Fruit fly (Drosophila melanogaster) whole organism, embryonic: ENCODE results near the gene CG10300.

Experiments
- ATbp ChIP-seq: fragments of 200-800 bp; sonication (Bioruptor generic); optimal IDR thresholded peaks from 2 replicates; lab custom pipeline; 2017; ENCODE audit warnings: missing biosample characterization, mild to moderate bottlenecking, missing genetic modification characterization, missing genetic modification reagents
- Bgb ChIP-seq: fragments of 200-800 bp; sonication (Bioruptor generic); IDR thresholded peaks from 2 replicates; pipeline ENCODE4 v1.3.6; 2022; ENCODE audit warnings: missing biosample characterization, missing genetic modification characterization; ENCODE audit not compliant: partially characterized antibody
- CG10431 ChIP-seq: fragments of 200-800 bp; sonication (Bioruptor generic); optimal IDR thresholded peaks from 3 replicates; lab custom pipeline; 2018; ENCODE audit warnings: missing biosample characterization, mild to moderate bottlenecking, missing genetic modification characterization
- CG12071 ChIP-seq: fragments of 200-800 bp; sonication (Bioruptor generic); optimal IDR thresholded peaks from 3 replicates; lab custom pipeline; 2018; ENCODE audit warnings: missing biosample characterization, mild to moderate bottlenecking, missing genetic modification characterization
- CG12769 ChIP-seq: fragments of 200-800 bp; sonication (Bioruptor generic); optimal IDR thresholded peaks from 2 replicates; lab custom pipeline; 2019; ENCODE audit warnings: missing biosample characterization, mild to moderate bottlenecking, missing genetic modification characterization, moderate library complexity
- CG1603 ChIP-seq: fragments of 200-800 bp; sonication (Bioruptor generic); optimal IDR thresholded peaks from 2 replicates; lab custom pipeline; 2019; ENCODE audit warnings: missing biosample characterization, mild to moderate bottlenecking, missing genetic modification characterization, moderate library complexity
- CG16863 ChIP-seq: fragments of 200-800 bp; sonication (Bioruptor generic); optimal IDR thresholded peaks from 3 replicates; lab custom pipeline; 2016; ENCODE audit warnings: missing biosample characterization, missing genetic modification characterization
- CG17568 ChIP-seq: fragments of 200-800 bp; sonication (Bioruptor generic); optimal IDR thresholded peaks from 2 replicates; lab custom pipeline; 2018; ENCODE audit warnings: missing biosample characterization, mild to moderate bottlenecking, missing genetic modification characterization, moderate library complexity
- CG1792 ChIP-seq: fragments of 200-800 bp; sonication (Bioruptor generic); optimal IDR thresholded peaks from 2 replicates; lab custom pipeline; 2016; ENCODE audit warnings: missing biosample characterization, missing genetic modification characterization
- CG2120 ChIP-seq: fragments of 200-800 bp; sonication (Bioruptor generic); optimal IDR thresholded peaks from 3 replicates; lab custom pipeline; 2016; ENCODE audit warnings: missing biosample characterization, missing genetic modification characterization
- CG3065 ChIP-seq: fragments of 200-800 bp; sonication (Bioruptor generic); optimal IDR thresholded peaks from 2 replicates; lab custom pipeline; 2016; ENCODE audit warnings: missing biosample characterization, missing genetic modification characterization
- CG34376 ChIP-seq: fragments of 200-800 bp; sonication (Bioruptor generic); optimal IDR thresholded peaks from 2 replicates; lab custom pipeline; 2018; ENCODE audit warnings: missing biosample characterization, mild to moderate bottlenecking, missing genetic modification characterization
- CG4617 ChIP-seq: fragments of 200-800 bp; sonication (Bioruptor generic); optimal IDR thresholded peaks from 3 replicates; lab custom pipeline; 2016; ENCODE audit warnings: missing biosample characterization, missing genetic modification characterization, borderline replicate concordance
- CG5180 ChIP-seq: fragments of 200-800 bp; sonication (Bioruptor generic); optimal IDR thresholded peaks from 3 replicates; lab custom pipeline; 2017; ENCODE audit warnings: missing biosample characterization, missing genetic modification characterization, mild to moderate bottlenecking, moderate library complexity, missing genetic modification reagents
- CG9797 ChIP-seq: fragments of 200-800 bp; sonication (Bioruptor generic); optimal IDR thresholded peaks from 3 replicates; lab custom pipeline; 2018; ENCODE audit warnings: missing biosample characterization, mild to moderate bottlenecking, missing genetic modification characterization
- Dip2 ChIP-seq: fragments of 200-800 bp; sonication (Bioruptor generic); IDR thresholded peaks from 2 replicates; pipeline ENCODE4 v1.3.6; 2022; ENCODE audit warnings: missing biosample characterization, missing genetic modification characterization
- Dll ChIP-seq: fragments of 200-800 bp; sonication (Bioruptor generic); IDR thresholded peaks from 4 replicates; pipeline ENCODE4 v1.3.6; 2022; ENCODE audit warnings: missing biosample characterization, missing genetic modification characterization; ENCODE audit not compliant: partially characterized antibody
- Dref ChIP-seq: fragments of 200-800 bp; sonication (Bioruptor generic); IDR thresholded peaks from 2 replicates; pipeline ENCODE4 v1.3.6; 2022; ENCODE audit warnings: missing biosample characterization, missing genetic modification characterization
- Elba2 ChIP-seq: fragments of 200-800 bp; sonication (Bioruptor generic); optimal IDR thresholded peaks from 3 replicates; lab custom pipeline; 2016; ENCODE audit warnings: missing biosample characterization, missing genetic modification characterization
- Ets65A ChIP-seq: fragments of 200-800 bp; sonication (Bioruptor generic); peaks from one replicate; lab custom pipeline; 2016; ENCODE audit warnings: missing biosample characterization, missing genetic modification characterization
- Ets97D ChIP-seq: fragments of 200-800 bp; sonication (Bioruptor generic); optimal IDR thresholded peaks from 3 replicates; lab custom pipeline; 2016; ENCODE audit warnings: missing biosample characterization, missing genetic modification characterization
- Fer2 ChIP-seq: fragments of 200-800 bp; sonication (Bioruptor generic); optimal IDR thresholded peaks from 2 replicates; lab custom pipeline; 2018; ENCODE audit warnings: missing biosample characterization, mild to moderate bottlenecking, missing genetic modification characterization, moderate library complexity
- HHEX ChIP-seq: fragments of 200-800 bp; sonication (Bioruptor generic); optimal IDR thresholded peaks from 3 replicates; lab custom pipeline; 2017; ENCODE audit warnings: missing biosample characterization, mild to moderate bottlenecking, missing genetic modification characterization, missing genetic modification reagents
- Meics ChIP-seq: fragments of 200-800 bp; sonication (Bioruptor generic); optimal IDR thresholded peaks from 2 replicates; lab custom pipeline; 2017; ENCODE audit warnings: missing biosample characterization, mild to moderate bottlenecking, missing genetic modification characterization
- NC2α ChIP-seq: fragments of 200-800 bp; sonication (Bioruptor generic); optimal IDR thresholded peaks from 2 replicates; lab custom pipeline; 2016; ENCODE audit warnings: missing biosample characterization, missing genetic modification characterization
- NK7.1 ChIP-seq: fragments of 200-800 bp; sonication (Bioruptor generic); optimal IDR thresholded peaks from 3 replicates; lab custom pipeline; 2016; ENCODE audit warnings: missing biosample characterization, missing genetic modification characterization
- NfI ChIP-seq: fragments of 200-800 bp; sonication (Bioruptor generic); optimal IDR thresholded peaks from 3 replicates; lab custom pipeline; 2018; ENCODE audit warnings: missing biosample characterization, mild to moderate bottlenecking, missing genetic modification characterization, moderate library complexity
- Pdp1 ChIP-seq, 2 experiments: fragments of 200-800 bp; sonication (Bioruptor generic); optimal IDR thresholded peaks; 3 replicates each; lab custom pipeline; 2016; ENCODE audit warnings: missing biosample characterization in 2 of 2, missing genetic modification characterization in 2 of 2, mild to moderate bottlenecking in 1 of 2, moderate library complexity in 1 of 2
- Sry-δ ChIP-seq: fragments of 200-800 bp; sonication (Bioruptor generic); optimal IDR thresholded peaks from 2 replicates; lab custom pipeline; 2016; ENCODE audit warnings: missing biosample characterization, missing genetic modification characterization
- Xbp1 ChIP-seq: fragments of 200-800 bp; sonication (Bioruptor generic); optimal IDR thresholded peaks from 3 replicates; lab custom pipeline; 2016; ENCODE audit warnings: missing biosample characterization, mild to moderate bottlenecking, missing genetic modification characterization
- YL-1 ChIP-seq: fragments of 200-800 bp; sonication (Bioruptor generic); optimal IDR thresholded peaks from 3 replicates; lab custom pipeline; 2017; ENCODE audit warnings: missing biosample characterization, mild to moderate bottlenecking, missing genetic modification characterization
- ase ChIP-seq: fragments of 200-800 bp; sonication (Bioruptor generic); IDR thresholded peaks from 3 replicates; pipeline ENCODE4 v1.3.6; 2022; ENCODE audit warnings: missing biosample characterization, missing genetic modification characterization
- da ChIP-seq: fragments of 200-800 bp; sonication (Bioruptor generic); optimal IDR thresholded peaks from 2 replicates; lab custom pipeline; 2016; ENCODE audit warnings: missing biosample characterization, missing genetic modification characterization
- disco-r ChIP-seq: fragments of 200-800 bp; sonication (Bioruptor generic); optimal IDR thresholded peaks from 2 replicates; lab custom pipeline; 2016; ENCODE audit warnings: missing biosample characterization, missing genetic modification characterization
- dmrt99B ChIP-seq: fragments of 200-800 bp; sonication (Bioruptor generic); optimal IDR thresholded peaks from 2 replicates; lab custom pipeline; 2018; ENCODE audit warnings: missing biosample characterization, mild to moderate bottlenecking, missing genetic modification characterization, moderate library complexity
- eve ChIP-seq, 2 experiments: fragments of >200 bp; optimal IDR thresholded peaks; 2 replicates each; lab custom pipeline; 2017; ENCODE audit warnings: missing biosample characterization in 2 of 2, missing genetic modification characterization in 2 of 2
- exex ChIP-seq: fragments of 200-800 bp; sonication (Bioruptor generic); optimal IDR thresholded peaks from 4 replicates; lab custom pipeline; 2018; ENCODE audit warnings: missing biosample characterization, mild to moderate bottlenecking, missing genetic modification characterization, moderate library complexity
- ftz-f1 ChIP-seq: fragments of 200-800 bp; sonication (Bioruptor generic); optimal IDR thresholded peaks from 2 replicates; lab custom pipeline; 2016; ENCODE audit warnings: missing biosample characterization, missing genetic modification characterization
- her ChIP-seq: fragments of 200-800 bp; sonication (Bioruptor generic); optimal IDR thresholded peaks from 2 replicates; lab custom pipeline; 2016; ENCODE audit warnings: missing biosample characterization, missing genetic modification characterization
- kah ChIP-seq: fragments of 200-800 bp; sonication (Bioruptor generic); optimal IDR thresholded peaks from 2 replicates; lab custom pipeline; 2018; ENCODE audit warnings: missing biosample characterization, mild to moderate bottlenecking, missing genetic modification characterization
- kni ChIP-seq: fragments of 200-800 bp; sonication (Bioruptor generic); optimal IDR thresholded peaks from 3 replicates; lab custom pipeline; 2017; ENCODE audit warnings: mild to moderate bottlenecking, missing biosample characterization, missing genetic modification reagents, missing genetic modification characterization
- lab ChIP-seq: fragments of 200-800 bp; sonication (Bioruptor generic); optimal IDR thresholded peaks from 3 replicates; lab custom pipeline; 2017; ENCODE audit warnings: missing biosample characterization, missing genetic modification characterization, mild to moderate bottlenecking, moderate library complexity, missing genetic modification reagents
- mirr ChIP-seq: fragments of 200-800 bp; sonication (Bioruptor generic); optimal IDR thresholded peaks from 3 replicates; lab custom pipeline; 2018; ENCODE audit warnings: missing biosample characterization, mild to moderate bottlenecking, missing genetic modification characterization
- pita ChIP-seq: fragments of 200-800 bp; sonication (Bioruptor generic); optimal IDR thresholded peaks from 2 replicates; lab custom pipeline; 2017; ENCODE audit warnings: missing biosample characterization, mild to moderate bottlenecking, missing genetic modification characterization
- psq ChIP-seq: fragments of 200-800 bp; sonication (Bioruptor generic); optimal IDR thresholded peaks from 2 replicates; lab custom pipeline; 2017; ENCODE audit warnings: missing biosample characterization, missing genetic modification characterization
- scrt ChIP-seq: fragments of 200-800 bp; sonication (Bioruptor generic); optimal IDR thresholded peaks from 2 replicates; lab custom pipeline; 2018; ENCODE audit warnings: missing biosample characterization, mild to moderate bottlenecking, missing genetic modification characterization, moderate library complexity
- sd ChIP-seq: fragments of 200-800 bp; sonication (Bioruptor generic); optimal IDR thresholded peaks from 3 replicates; lab custom pipeline; 2018; ENCODE audit warnings: missing biosample characterization, mild to moderate bottlenecking, missing genetic modification characterization, moderate library complexity
- stwl ChIP-seq: fragments of 200-800 bp; sonication (Bioruptor generic); optimal IDR thresholded peaks from 3 replicates; lab custom pipeline; 2018; ENCODE audit warnings: missing biosample characterization, mild to moderate bottlenecking, missing genetic modification characterization, moderate library complexity
- sug ChIP-seq: fragments of 200-800 bp; optimal IDR thresholded peaks from 2 replicates; lab custom pipeline; 2019; ENCODE audit warnings: missing biosample characterization, mild to moderate bottlenecking, missing genetic modification characterization, moderate library complexity
- zen ChIP-seq: fragments of 200-800 bp; sonication (Bioruptor generic); optimal IDR thresholded peaks from 3 replicates; lab custom pipeline; 2018; ENCODE audit warnings: missing biosample characterization, mild to moderate bottlenecking, missing genetic modification characterization, moderate library complexity

CG10300 gene

dm6 chr3R:23713901-23714300 lies 2.6 kb downstream of the CG10300 start (continued):
- TF ChIP-seq CG1792 (GFP tag; lab: Kevin White, UChicago) = peak; percentile 47
- peak; percentile 39 for TF ChIP-seq CG2120 (GFP tag; lab: Kevin White, UChicago)
- TF ChIP-seq CG10431 (GFP tag; lab: Kevin White, UChicago) = no peak
- peak; percentile 14 for TF ChIP-seq scrt
- TF ChIP-seq da (GFP tag; lab: Kevin White, UChicago) = no peak
- no peak for TF ChIP-seq CG4617 (GFP tag; lab: Kevin White, UChicago)
- peak; percentile 82 for TF ChIP-seq CG1603
- no peak for TF ChIP-seq Fer2 (tag; lab: Kevin White, UChicago)
- TF ChIP-seq CG9797 (GFP tag; lab: Kevin White, UChicago) = no peak
- TF ChIP-seq ase (GFP tag; lab: Robert Waterston, UW) = 0 out of 3 replicates have a peak, but pooled peaks have one; percentile 46
- no peak for TF ChIP-seq ftz-f1
- no peak for TF ChIP-seq NK7.1 (GFP tag; lab: Kevin White, UChicago)
- no peak for TF ChIP-seq Ets97D (GFP tag; lab: Kevin White, UChicago)
- TF ChIP-seq, all 482 proteins: peak for 267

dm6 chr3R:23714852-23715251 lies 3.5 kb downstream of the CG10300 start:
- TF ChIP-seq Sry-δ (GFP tag; lab: Kevin White, UChicago) (no peak), zen (tag; lab: Kevin White, UChicago) (no peak), Ets65A (GFP tag; lab: Kevin White, UChicago) (no peak), Dll (GFP tag; lab: Robert Waterston, UW) (no peak), CG12769 (no peak), dmrt99B (tag; lab: Kevin White, UChicago) (no peak), exex (peak; percentile 77), kah (GFP tag; lab: Kevin White, UChicago) (no peak), NC2α (GFP tag; lab: Kevin White, UChicago) (no peak), lab (GFP tag; lab: Kevin White, UChicago) (peak; percentile 28), CG12071 (GFP tag; lab: Kevin White, UChicago) (no peak), CG16863 (no peak), Pdp1 (GFP tag; optimal IDR thresholded peaks at IDR 0.05; lab: Kevin White, UChicago) (no peak), Dip2 (GFP tag; lab: Robert Waterston, UW) (no peak), kni (GFP tag; lab: Kevin White, UChicago) (no peak), NfI (no peak), sd (peak; percentile 37), Elba2 (GFP tag; lab: Kevin White, UChicago) (no peak), Meics (GFP tag; lab: Kevin White, UChicago) (no peak), mirr (GFP tag; lab: Kevin White, UChicago) (peak; percentile 46), eve (GFP tag; optimal IDR thresholded peaks at IDR 0.05; lab: Kevin White, UChicago) (no peak), Bgb (GFP tag; lab: Robert Waterston, UW) (no peak), Xbp1 (no peak), psq (GFP tag; lab: Kevin White, UChicago) (no peak), stwl (tag; lab: Kevin White, UChicago) (no peak), HHEX (GFP tag; lab: Kevin White, UChicago) (no peak), CG5180 (GFP tag; lab: Kevin White, UChicago) (no peak), her (GFP tag; lab: Kevin White, UChicago) (no peak), disco-r (GFP tag; lab: Kevin White, UChicago) (no peak), YL-1 (GFP tag; lab: Kevin White, UChicago) (no peak), ATbp (no peak), CG3065 (GFP tag; lab: Kevin White, UChicago) (no peak), sug (tag; lab: Kevin White, UChicago) (peak; percentile 45), CG34376 (GFP tag; lab: Kevin White, UChicago) (peak; percentile 50), pita (GFP tag; lab: Kevin White, UChicago) (no peak), Dref (GFP tag; lab: Robert Waterston, UW) (no peak), CG17568 (GFP tag; lab: Kevin White, UChicago) (no peak)
